Fruit fly (Drosophila melanogaster) S2 (cell line): ENCODE results near the gene CtsK1.

Source experiments
- CG8478 ChIP-seq: fragments of >200 bp; optimal IDR thresholded peaks from 2 replicates; lab custom pipeline; 2018
- CTCF ChIP-seq, 2 experiments: fragments of >200 bp; optimal IDR thresholded peaks; 2 replicates each; lab custom pipeline; 2018

DNA sequence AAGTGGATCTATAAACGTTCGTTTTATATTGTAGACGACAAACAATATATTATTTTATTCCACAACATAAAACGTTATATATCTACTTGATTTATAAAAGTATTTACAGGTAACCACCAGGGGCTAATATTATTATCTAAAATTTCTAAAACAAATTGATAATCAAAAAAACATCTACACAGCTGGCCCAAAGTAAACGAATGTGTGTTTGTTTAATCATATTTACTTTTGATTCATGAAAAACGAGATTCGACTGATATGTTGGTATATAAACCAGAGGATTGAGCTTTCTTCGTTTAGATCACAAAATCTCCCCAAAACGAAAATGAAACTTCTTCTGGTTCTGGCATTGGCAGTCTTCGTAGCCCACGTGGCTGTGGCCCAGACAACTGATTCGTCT, 7.7 kb upstream of the CtsK1 start, which contains the start of gene CG17362:
- no peak for TF ChIP-seq CG8478 (lab: Kevin White, UChicago)
- no peak for TF ChIP-seq CTCF (optimal IDR thresholded peaks at IDR 0.05; lab: Kevin White, UChicago)
